Fruit fly (Drosophila melanogaster) whole organism, embryonic: Measurements from ENCODE around the gene CG7945.

Experiments used
- CG1024 ChIP-seq: fragments of 200-800 bp; sonication (Bioruptor generic); IDR thresholded peaks from 2 replicates; pipeline ENCODE4 v1.3.6; 2022; ENCODE audit warnings: missing biosample characterization, missing genetic modification characterization
- CG10267 ChIP-seq: fragments of 200-800 bp; sonication (Bioruptor generic); optimal IDR thresholded peaks from 2 replicates; lab custom pipeline; 2018; ENCODE audit warnings: missing biosample characterization, mild to moderate bottlenecking, missing genetic modification characterization, moderate library complexity
- CG11247 ChIP-seq: fragments of 200-800 bp; sonication (Bioruptor generic); IDR thresholded peaks from 2 replicates; pipeline ENCODE4 v1.3.6; 2022; ENCODE audit warnings: missing biosample characterization, missing genetic modification characterization
- CG13424 ChIP-seq: fragments of 200-800 bp; sonication (Bioruptor generic); optimal IDR thresholded peaks from 2 replicates; lab custom pipeline; 2019; ENCODE audit warnings: missing biosample characterization, mild to moderate bottlenecking, missing genetic modification characterization, moderate library complexity
- CG13894 ChIP-seq: fragments of 200-800 bp; sonication (Bioruptor generic); optimal IDR thresholded peaks from 3 replicates; lab custom pipeline; 2018; ENCODE audit warnings: missing biosample characterization, mild to moderate bottlenecking, missing genetic modification characterization, moderate library complexity
- CG15011 ChIP-seq: fragments of 200-800 bp; sonication (Bioruptor generic); optimal IDR thresholded peaks from 3 replicates; lab custom pipeline; 2018; ENCODE audit warnings: missing biosample characterization, mild to moderate bottlenecking, missing genetic modification characterization
- CG1602 ChIP-seq: fragments of 200-800 bp; sonication (Bioruptor generic); optimal IDR thresholded peaks from 3 replicates; lab custom pipeline; 2016; ENCODE audit warnings: missing biosample characterization, missing genetic modification characterization
- CG17361 ChIP-seq: fragments of 200-800 bp; sonication (Bioruptor generic); IDR thresholded peaks from 3 replicates; pipeline ENCODE4 v1.3.6; 2022; ENCODE audit warnings: missing biosample characterization, missing genetic modification characterization
- CG1792 ChIP-seq: fragments of 200-800 bp; sonication (Bioruptor generic); optimal IDR thresholded peaks from 2 replicates; lab custom pipeline; 2016; ENCODE audit warnings: missing biosample characterization, missing genetic modification characterization
- CG2712 ChIP-seq: fragments of 200-800 bp; optimal IDR thresholded peaks from 3 replicates; lab custom pipeline; 2019; ENCODE audit warnings: missing biosample characterization, mild to moderate bottlenecking, missing genetic modification characterization, moderate library complexity
- CG32532 ChIP-seq: fragments of 200-800 bp; sonication (Bioruptor generic); IDR thresholded peaks from 2 replicates; pipeline ENCODE4 v1.3.6; 2022; ENCODE audit warnings: missing biosample characterization, missing genetic modification characterization
- CG34422 ChIP-seq: fragments of 200-800 bp; sonication (Bioruptor generic); IDR thresholded peaks from 3 replicates; pipeline ENCODE4 v1.3.6; 2022; ENCODE audit warnings: missing biosample characterization, missing genetic modification characterization
- CG3995 ChIP-seq: fragments of 200-800 bp; sonication (Bioruptor generic); optimal IDR thresholded peaks from 3 replicates; lab custom pipeline; 2016; ENCODE audit warnings: missing biosample characterization, missing genetic modification characterization
- CG42726 ChIP-seq: fragments of 200-800 bp; sonication (Bioruptor generic); IDR thresholded peaks from 2 replicates; pipeline ENCODE4 v1.3.6; 2022; ENCODE audit warnings: missing biosample characterization, missing genetic modification characterization; ENCODE audit not compliant: partially characterized antibody
- CG5953 ChIP-seq: fragments of 200-800 bp; sonication (Bioruptor generic); IDR thresholded peaks from 2 replicates; pipeline ENCODE4 v1.3.6; 2022; ENCODE audit warnings: missing biosample characterization, missing genetic modification characterization
- CG6683 ChIP-seq: fragments of 200-800 bp; sonication (Bioruptor generic); optimal IDR thresholded peaks from 2 replicates; lab custom pipeline; 2017; ENCODE audit warnings: missing biosample characterization, mild to moderate bottlenecking, missing genetic modification characterization, missing genetic modification reagents
- CG7357 ChIP-seq: fragments of 200-800 bp; sonication (Bioruptor generic); IDR thresholded peaks from 3 replicates; pipeline ENCODE4 v1.3.6; 2022; ENCODE audit warnings: missing biosample characterization, missing genetic modification characterization
- CG7372 ChIP-seq: fragments of 200-800 bp; sonication (Bioruptor generic); IDR thresholded peaks from 2 replicates; pipeline ENCODE4 v1.3.6; 2022; ENCODE audit warnings: missing biosample characterization, missing genetic modification characterization
- D19A ChIP-seq: fragments of 200-800 bp; optimal IDR thresholded peaks from 3 replicates; lab custom pipeline; 2019; ENCODE audit warnings: missing biosample characterization, mild to moderate bottlenecking, missing genetic modification characterization, moderate library complexity
- Dbx ChIP-seq: fragments of 200-800 bp; sonication (Bioruptor generic); IDR thresholded peaks from 3 replicates; pipeline ENCODE4 v1.3.6; 2022; ENCODE audit warnings: missing biosample characterization, missing genetic modification characterization
- Dip3 ChIP-seq: fragments of 200-800 bp; sonication (Bioruptor generic); optimal IDR thresholded peaks from 3 replicates; lab custom pipeline; 2016; ENCODE audit warnings: missing biosample characterization, missing genetic modification characterization
- ERR ChIP-seq: fragments of 200-800 bp; sonication (Bioruptor generic); optimal IDR thresholded peaks from 2 replicates; lab custom pipeline; 2016; ENCODE audit warnings: missing biosample characterization, missing genetic modification characterization
- Gsc ChIP-seq: fragments of 200-800 bp; sonication (Bioruptor generic); IDR thresholded peaks from 2 replicates; pipeline ENCODE4 v1.3.6; 2022; ENCODE audit warnings: missing biosample characterization, missing genetic modification characterization
- HHEX ChIP-seq: fragments of 200-800 bp; sonication (Bioruptor generic); optimal IDR thresholded peaks from 3 replicates; lab custom pipeline; 2017; ENCODE audit warnings: missing biosample characterization, mild to moderate bottlenecking, missing genetic modification characterization, missing genetic modification reagents
- HLH54F ChIP-seq: fragments of 200-800 bp; sonication (Bioruptor generic); optimal IDR thresholded peaks from 3 replicates; lab custom pipeline; 2016; ENCODE audit warnings: missing biosample characterization, missing genetic modification characterization
- Hr3 ChIP-seq: fragments of 200-800 bp; sonication (Bioruptor generic); optimal IDR thresholded peaks from 3 replicates; lab custom pipeline; 2016; ENCODE audit warnings: missing biosample characterization, missing genetic modification characterization
- Hr51 ChIP-seq, 2 experiments: fragments of 200-800 bp; sonication (Bioruptor generic); optimal IDR thresholded peaks; 2 replicates in 1 of 2; 3 replicates in 1 of 2; lab custom pipeline; 2016 to 2018; ENCODE audit warnings: missing biosample characterization in 2 of 2, missing genetic modification characterization in 2 of 2, mild to moderate bottlenecking in 1 of 2, moderate library complexity in 1 of 2
- Kr ChIP-seq: fragments of 200-800 bp; sonication (Bioruptor generic); optimal IDR thresholded peaks from 2 replicates; lab custom pipeline; 2017; ENCODE audit warnings: missing biosample characterization, mild to moderate bottlenecking, missing genetic modification characterization
- NC2α ChIP-seq: fragments of 200-800 bp; sonication (Bioruptor generic); optimal IDR thresholded peaks from 2 replicates; lab custom pipeline; 2016; ENCODE audit warnings: missing biosample characterization, missing genetic modification characterization
- Rx ChIP-seq: fragments of 200-800 bp; sonication (Bioruptor generic); IDR thresholded peaks from 2 replicates; pipeline ENCODE4 v1.3.6; 2022; ENCODE audit warnings: missing biosample characterization, missing genetic modification characterization
- Trl ChIP-seq, 3 experiments: fragments of >200 bp in 2 of 3; fragments of 200-800 bp in 1 of 3; sonication (Bioruptor generic) in 1 of 3; optimal IDR thresholded peaks; 2 replicates in 1 of 3; 3 replicates in 2 of 3; lab custom pipeline; 2016 to 2017; ENCODE audit warnings: missing biosample characterization in 1 of 3, missing genetic modification characterization in 1 of 3
- Vsx1 ChIP-seq: fragments of 200-800 bp; sonication (Bioruptor generic); optimal IDR thresholded peaks from 2 replicates; lab custom pipeline; 2017; ENCODE audit warnings: missing biosample characterization, mild to moderate bottlenecking, missing genetic modification characterization, missing genetic modification reagents
- Xbp1 ChIP-seq: fragments of 200-800 bp; sonication (Bioruptor generic); optimal IDR thresholded peaks from 3 replicates; lab custom pipeline; 2016; ENCODE audit warnings: missing biosample characterization, mild to moderate bottlenecking, missing genetic modification characterization
- Xrp1 ChIP-seq: fragments of 200-800 bp; sonication (Bioruptor generic); IDR thresholded peaks from 2 replicates; pipeline ENCODE4 v1.3.6; 2022; ENCODE audit warnings: missing biosample characterization, missing genetic modification characterization
- ash1 ChIP-seq: fragments of 200-800 bp; sonication (Bioruptor generic); optimal IDR thresholded peaks from 2 replicates; lab custom pipeline; 2018; ENCODE audit warnings: missing biosample characterization, mild to moderate bottlenecking, missing genetic modification characterization
- cwo ChIP-seq: fragments of 200-800 bp; sonication (Bioruptor generic); optimal IDR thresholded peaks from 3 replicates; lab custom pipeline; 2017; ENCODE audit warnings: missing biosample characterization, missing genetic modification characterization, mild to moderate bottlenecking, moderate library complexity, missing genetic modification reagents
- dan ChIP-seq: fragments of 200-800 bp; sonication (Bioruptor generic); IDR thresholded peaks from 2 replicates; pipeline ENCODE4 v1.3.6; 2022; ENCODE audit warnings: missing biosample characterization, missing genetic modification characterization
- dmrt99B ChIP-seq: fragments of 200-800 bp; sonication (Bioruptor generic); optimal IDR thresholded peaks from 2 replicates; lab custom pipeline; 2018; ENCODE audit warnings: missing biosample characterization, mild to moderate bottlenecking, missing genetic modification characterization, moderate library complexity
- esg ChIP-seq: fragments of 200-800 bp; sonication (Bioruptor generic); conservative IDR thresholded peaks from 2 replicates; pipeline ENCODE4 v1.3.6; 2022; ENCODE audit warnings: missing biosample characterization, missing genetic modification characterization
- gcm2 ChIP-seq: fragments of 200-800 bp; sonication (Bioruptor generic); optimal IDR thresholded peaks from 2 replicates; lab custom pipeline; 2016; ENCODE audit warnings: missing biosample characterization, missing genetic modification characterization
- hbn ChIP-seq: fragments of 200-800 bp; sonication (Bioruptor generic); IDR thresholded peaks from 2 replicates; pipeline ENCODE4 v1.3.6; 2022; ENCODE audit warnings: missing biosample characterization, missing genetic modification characterization; ENCODE audit not compliant: partially characterized antibody
- hkb ChIP-seq, 2 experiments: fragments of 200-800 bp in 1 of 2; fragments of >200 bp in 1 of 2; sonication (Bioruptor generic) in 1 of 2; IDR thresholded peaks in 1 of 2; optimal IDR thresholded peaks in 1 of 2; 2 replicates each; pipeline versions ENCODE4 v1.3.6 to Lab custom; 2017 to 2022; ENCODE audit warnings: missing biosample characterization in 1 of 2, missing genetic modification characterization in 1 of 2
- lbe ChIP-seq: fragments of 200-800 bp; sonication (Bioruptor generic); optimal IDR thresholded peaks from 2 replicates; lab custom pipeline; 2016; ENCODE audit warnings: missing biosample characterization, mild to moderate bottlenecking, missing genetic modification characterization
- nau ChIP-seq: fragments of 200-800 bp; sonication (Bioruptor generic); optimal IDR thresholded peaks from 3 replicates; lab custom pipeline; 2017; ENCODE audit warnings: missing biosample characterization, mild to moderate bottlenecking, missing genetic modification characterization, missing genetic modification reagents
- slp2 ChIP-seq: fragments of 200-800 bp; sonication (Bioruptor generic); optimal IDR thresholded peaks from 2 replicates; lab custom pipeline; 2016; ENCODE audit warnings: missing biosample characterization, missing genetic modification characterization
- sob ChIP-seq: fragments of 200-800 bp; sonication (Bioruptor generic); IDR thresholded peaks from 2 replicates; pipeline ENCODE4 v1.3.6; 2022; ENCODE audit warnings: missing biosample characterization, missing genetic modification characterization
- ssp ChIP-seq: fragments of 200-800 bp; sonication (Bioruptor generic); IDR thresholded peaks from 2 replicates; pipeline ENCODE4 v1.3.6; 2022; ENCODE audit warnings: missing biosample characterization, missing genetic modification characterization
- stc ChIP-seq: fragments of 200-800 bp; sonication (Bioruptor generic); IDR thresholded peaks from 2 replicates; pipeline ENCODE4 v1.3.6; 2022; ENCODE audit warnings: missing biosample characterization, missing genetic modification characterization

CG7945 gene

dm6 chr3L:15533402-15534129 is 9.6 kb upstream of the CG7945 start (continued):
- TF ChIP-seq cwo (GFP tag; lab: Kevin White, UChicago) (peak; percentile 5), CG2712 (tag; lab: Kevin White, UChicago) (peak; percentile 63), dmrt99B (peak; percentile 81), CG34422 (GFP tag; lab: Robert Waterston, UW) (0 out of 3 replicates have a peak, but pooled peaks have one; percentile 24), CG6683 (GFP tag; lab: Kevin White, UChicago) (no peak), CG42726 (GFP tag; lab: Robert Waterston, UW) (no peak), CG7372 (GFP tag; lab: Robert Waterston, UW) (no peak), stc (GFP tag; lab: Robert Waterston, UW) (peak; percentile 45), Hr3 (GFP tag; lab: Kevin White, UChicago) (no peak), CG5953 (GFP tag; lab: Robert Waterston, UW) (no peak), hbn (no peak), ERR (no peak), Vsx1 (GFP tag; lab: Kevin White, UChicago) (no peak), CG10267 (no peak), CG17361 (no peak), CG11247 (GFP tag; lab: Robert Waterston, UW) (peak; percentile 14; the same call in 1 of the 2 replicates), CG7357 (GFP tag; lab: Robert Waterston, UW) (0 out of 3 replicates have a peak, but pooled peaks have one; percentile 8), CG13894 (no peak), lbe (GFP tag; lab: Kevin White, UChicago) (peak; percentile 87), ssp (GFP tag; lab: Robert Waterston, UW) (no peak), dan (GFP tag; lab: Robert Waterston, UW) (no peak), CG13424 (tag; lab: Kevin White, UChicago) (peak; percentile 49), CG32532 (GFP tag; lab: Robert Waterston, UW) (no peak; the same call in 1 of the 2 replicates), CG1602 (GFP tag; lab: Kevin White, UChicago) (no peak), CG3995 (GFP tag; lab: Kevin White, UChicago) (peak; percentile 23), Xrp1 (GFP tag; lab: Robert Waterston, UW) (peak; percentile 50), Kr (GFP tag; lab: Kevin White, UChicago) (no peak), slp2 (GFP tag; lab: Kevin White, UChicago) (no peak), esg (GFP tag; lab: Robert Waterston, UW) (peak; percentile 18; the same call in 1 of the 2 replicates), CG1792 (GFP tag; lab: Kevin White, UChicago) (peak; percentile 29), hkb (optimal IDR thresholded peaks at IDR 0.05; lab: Kevin White, UChicago) (no peak), hkb (GFP tag; IDR thresholded peaks at IDR 0.05; lab: Robert Waterston, UW) (peak; percentile 27; the same call in 1 of the 2 replicates), Rx (peak; percentile 35), ash1 (GFP tag; lab: Kevin White, UChicago) (no peak), Gsc (GFP tag; lab: Robert Waterston, UW) (no peak), Hr51 (GFP tag; optimal IDR thresholded peaks at IDR 0.05; lab: Kevin White, UChicago) (peak in 1 of 2 experiments; percentile 65), nau (GFP tag; lab: Kevin White, UChicago) (no peak), Xbp1 (peak; percentile 42), D19A (tag; lab: Kevin White, UChicago) (peak; percentile 75), CG15011 (GFP tag; lab: Kevin White, UChicago) (no peak), Dip3 (GFP tag; lab: Kevin White, UChicago) (peak; percentile 32), NC2α (no peak), CG1024 (GFP tag; lab: Robert Waterston, UW) (peak; percentile 49; the same call in 1 of the 2 replicates), Trl (optimal IDR thresholded peaks at IDR 0.05; lab: Kevin White, UChicago) (peak; percentile 11 to 17), Trl (GFP tag; optimal IDR thresholded peaks at IDR 0.05; lab: Kevin White, UChicago) (peak; percentile 56), gcm2 (no peak), HLH54F (no peak), sob (no peak; the same call in 1 of the 2 replicates), HHEX (GFP tag; lab: Kevin White, UChicago) (peak; percentile 40), Dbx (GFP tag; lab: Robert Waterston, UW) (no peak; the same call in 2 of the 3 replicates)
